Worm (Caenorhabditis elegans): ENCODE measurements around the gene fipr-7.

The fipr-7 gene

ce11 chrV:10228360-10228759 lies 1.3 kb upstream of the fipr-7 start, which contains the start of gene fipr-4:
Gene fipr-4 (minus strand): TSS chrV:10228460.
- TF ChIP-seq mls-2 (tag; optimal IDR thresholded peaks at IDR 0.05), result no peak
- no peak for TF ChIP-seq hlh-1 (tag; optimal IDR thresholded peaks at IDR 0.05)
- no peak for TF ChIP-seq mab-5 (tag; optimal IDR thresholded peaks at IDR 0.05)
- no peak for TF ChIP-seq lin-32 (GFP tag; optimal IDR thresholded peaks at IDR 0.05)

- TF ChIP-seq elt-3 (tag; optimal IDR thresholded peaks at IDR 0.05) (no peak), pha-4 (tag; optimal IDR thresholded peaks at IDR 0.05) (no peak), ztf-11 (tag; optimal IDR thresholded peaks at IDR 0.05) (no peak), mep-1 (tag; optimal IDR thresholded peaks at IDR 0.05) (no peak), nhr-237 (tag; optimal IDR thresholded peaks at IDR 0.05) (no peak), lin-13 (tag; optimal IDR thresholded peaks at IDR 0.05) (no peak), lsy-2 (tag; optimal IDR thresholded peaks at IDR 0.05) (no peak), snpc-4 (tag; optimal IDR thresholded peaks at IDR 0.05) (no peak), drap-1 (GFP tag; optimal IDR thresholded peaks at IDR 0.05) (no peak), hlh-1 (tag; optimal IDR thresholded peaks at IDR 0.05) (no peak), ceh-43 (GFP tag; optimal IDR thresholded peaks at IDR 0.05) (no peak), sem-2 (GFP tag; optimal IDR thresholded peaks at IDR 0.05) (no peak), tbx-8 (GFP tag; optimal IDR thresholded peaks at IDR 0.05) (no peak)
Observed at ce11 chrV:10230932-10231331, 1.3 kb downstream of the fipr-7 start, which contains the start of gene fipr-6. Gene fipr-6 (plus strand): TSS chrV:10231232.

- TF ChIP-seq cnd-1 (tag; optimal IDR thresholded peaks at IDR 0.05), result no peak
- no peak for TF ChIP-seq lin-32 (GFP tag; optimal IDR thresholded peaks at IDR 0.05)
- TF ChIP-seq drap-1 (GFP tag; optimal IDR thresholded peaks at IDR 0.05), result no peak
- TF ChIP-seq sptf-1 (tag; optimal IDR thresholded peaks at IDR 0.05), result no peak
- TF ChIP-seq mep-1 (tag; optimal IDR thresholded peaks at IDR 0.05), result no peak
- no peak for TF ChIP-seq nhr-2 (tag; optimal IDR thresholded peaks at IDR 0.05)
- TF ChIP-seq ceh-83 (GFP tag; optimal IDR thresholded peaks at IDR 0.05), result no peak
- TF ChIP-seq nhr-28 (tag; optimal IDR thresholded peaks at IDR 0.05), result no peak
- TF ChIP-seq bed-3 (GFP tag; optimal IDR thresholded peaks at IDR 0.05), result no peak
- no peak for TF ChIP-seq sem-2 (GFP tag; optimal IDR thresholded peaks at IDR 0.05)
- no peak for TF ChIP-seq M03D4.4 (tag; optimal IDR thresholded peaks at IDR 0.05)
- TF ChIP-seq unc-39 (tag; optimal IDR thresholded peaks at IDR 0.05), result no peak
- TF ChIP-seq ztf-11 (tag; optimal IDR thresholded peaks at IDR 0.05), result no peak
- TF ChIP-seq snpc-4 (tag; optimal IDR thresholded peaks at IDR 0.05), result no peak
Observed at ce11 chrV:10233330-10233729, 3.7 kb downstream of the fipr-7 start, which contains the start of gene str-182. Gene str-182 (minus strand): TSS chrV:10233430.

- no peak for TF ChIP-seq elt-1 (tag; optimal IDR thresholded peaks at IDR 0.05; ENCODE audit: borderline replicate concordance, insufficient read depth)
- TF ChIP-seq ham-2 (GFP tag; optimal IDR thresholded peaks at IDR 0.05), result no peak
- TF ChIP-seq lsy-2 (tag; optimal IDR thresholded peaks at IDR 0.05), result no peak
- TF ChIP-seq cnd-1 (tag; optimal IDR thresholded peaks at IDR 0.05), result no peak
Observed at ce11 chrV:10237171-10237570, 7.5 kb downstream of the fipr-7 start.

ce11 chrV:10237959-10238444 lies 8.4 kb downstream of the fipr-7 start:
- no peak for TF ChIP-seq drap-1 (GFP tag; optimal IDR thresholded peaks at IDR 0.05)
- TF ChIP-seq bed-3 (GFP tag; optimal IDR thresholded peaks at IDR 0.05), result no peak
- TF ChIP-seq mep-1 (tag; optimal IDR thresholded peaks at IDR 0.05), result no peak
- no peak for TF ChIP-seq ztf-11 (tag; optimal IDR thresholded peaks at IDR 0.05)
- no peak for TF ChIP-seq unc-62 (GFP tag; optimal IDR thresholded peaks at IDR 0.05)
- no peak for TF ChIP-seq pha-4 (tag; optimal IDR thresholded peaks at IDR 0.05)
- no peak for TF ChIP-seq tbx-8 (GFP tag; optimal IDR thresholded peaks at IDR 0.05)

- TF ChIP-seq ceh-39 (tag; optimal IDR thresholded peaks at IDR 0.05), result no peak
- TF ChIP-seq sem-2 (GFP tag; optimal IDR thresholded peaks at IDR 0.05), result no peak
- TF ChIP-seq sptf-1 (tag; optimal IDR thresholded peaks at IDR 0.05), result peak; percentile 46
- peak; percentile 2 for TF ChIP-seq lin-13 (tag; optimal IDR thresholded peaks at IDR 0.05)
- peak; percentile 31 for TF ChIP-seq lsy-2 (tag; optimal IDR thresholded peaks at IDR 0.05)
- peak; percentile 7 for TF ChIP-seq ces-1 (GFP tag; optimal IDR thresholded peaks at IDR 0.05)
- peak; percentile 42 for TF ChIP-seq mep-1 (tag; optimal IDR thresholded peaks at IDR 0.05)
- peak; percentile 8 for TF ChIP-seq pha-4 (tag; optimal IDR thresholded peaks at IDR 0.05)
Observed at ce11 chrV:10238665-10239064, 9.0 kb downstream of the fipr-7 start, which contains the start of gene fubl-1. Gene fubl-1 (minus strand): TSS chrV:10238866.
